Worm (Caenorhabditis elegans) whole organism, L1 larva: ENCODE results near the gene Y53F4B.26.

Experiments
- C04F5.9 ChIP-seq: sonication (generic microtip); optimal IDR thresholded peaks from 2 replicates; lab custom pipeline; 2016; ENCODE audit warnings: missing genetic modification characterization, missing compliant biosample characterization
- ceh-82 ChIP-seq, 3 experiments: fragments of 150-350 bp in 1 of 3; sonication (generic microtip) in 2 of 3; optimal IDR thresholded peaks; 2 replicates each; lab custom pipeline; 2014 to 2017; ENCODE audit warnings: missing biosample characterization in 3 of 3, missing genetic modification characterization in 3 of 3
- ceh-88 ChIP-seq: fragments of 200-800 bp; sonication (Bioruptor generic); IDR thresholded peaks from 2 replicates; pipeline ENCODE4 v1.3.6; 2022; ENCODE audit warnings: missing genetic modification characterization, missing compliant biosample characterization
- hlh-17 ChIP-seq: fragments of 200-800 bp; sonication (Bioruptor generic); optimal IDR thresholded peaks from 2 replicates; lab custom pipeline; 2018; ENCODE audit warnings: missing genetic modification characterization, mild to moderate bottlenecking, missing compliant biosample characterization, moderate library complexity, borderline replicate concordance
- hlh-4 ChIP-seq: sonication (generic microtip); optimal IDR thresholded peaks from 2 replicates; lab custom pipeline; 2016; ENCODE audit warnings: mild to moderate bottlenecking, missing genetic modification characterization, missing compliant biosample characterization
- nhr-237 ChIP-seq: fragments of 150-350 bp; optimal IDR thresholded peaks from 2 replicates; lab custom pipeline; 2014; ENCODE audit warnings: missing biosample characterization, missing genetic modification characterization
- nhr-28 ChIP-seq: fragments of 150-350 bp; optimal IDR thresholded peaks from 2 replicates; lab custom pipeline; 2014; ENCODE audit warnings: missing biosample characterization, missing genetic modification characterization

The Y53F4B.26 gene

ce11 chrII:15109844-15110243 lies 30.9 kb downstream of the Y53F4B.26 start, which contains the start of gene Y53F4B.39:
TSS of gene Y53F4B.39 (plus strand) at chrII:15110144.
- no peak for TF ChIP-seq C04F5.9 (tag; lab: Kevin White, UChicago)

ce11 chrII:15107184-15107583 lies 33.6 kb downstream of the Y53F4B.26 start:
- no peak for TF ChIP-seq ceh-88 (GFP tag; lab: Robert Waterston, UW)
- TF ChIP-seq nhr-28 (tag; lab: Kevin White, UChicago) = no peak
- no peak for TF ChIP-seq hlh-17 (GFP tag; lab: Kevin White, UChicago)
- no peak for TF ChIP-seq ceh-82 (tag; optimal IDR thresholded peaks at IDR 0.05; lab: Kevin White, UChicago)
- no peak for TF ChIP-seq nhr-237
- no peak for TF ChIP-seq hlh-4 (tag; lab: Kevin White, UChicago)
